Worm (Caenorhabditis elegans): Measurements from ENCODE around the gene C24A8.5.

Gene C24A8.5

DNA sequence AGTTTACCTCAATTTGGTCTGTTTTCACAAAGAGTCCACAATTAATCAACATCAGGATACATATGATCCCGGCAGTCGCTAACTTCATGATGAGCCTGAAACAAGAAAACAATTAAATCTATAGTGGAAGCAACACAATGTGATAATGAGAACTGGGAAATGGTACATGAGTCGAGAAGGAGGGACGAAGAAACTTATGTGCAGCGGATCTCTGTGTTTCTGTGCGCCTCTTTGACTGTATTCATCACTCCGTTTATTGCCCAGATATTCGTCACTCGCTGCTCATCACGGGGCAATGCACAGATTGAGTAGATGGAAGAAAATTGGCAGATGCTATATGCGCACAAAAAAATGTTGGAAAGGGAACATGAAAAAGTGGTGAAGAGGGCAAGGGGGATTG is 37.5 kb upstream of the C24A8.5 start, which contains the start of gene R160.3:
R160.3 (minus strand) TSS at position 101 of the 400 bp plus-strand sequence.
- no peak for TF ChIP-seq lin-40 (tag; optimal IDR thresholded peaks at IDR 0.05)
- TF ChIP-seq ceh-58 (GFP tag; IDR thresholded peaks at IDR 0.05) = no peak
- TF ChIP-seq Y67H2A.10 (GFP tag; conservative IDR thresholded peaks at IDR 0.05) = no peak
- no peak for TF ChIP-seq B0019.2 (GFP tag; conservative IDR thresholded peaks at IDR 0.05)
- TF ChIP-seq egl-18 (GFP tag; IDR thresholded peaks at IDR 0.05) = no peak
- TF ChIP-seq ztf-25 (GFP tag; IDR thresholded peaks at IDR 0.05) = no peak
- TF ChIP-seq die-1 (tag; optimal IDR thresholded peaks at IDR 0.05) = no peak
- TF ChIP-seq bed-1 (GFP tag; IDR thresholded peaks at IDR 0.05) = no peak
- no peak for TF ChIP-seq tlf-1 (GFP tag; optimal IDR thresholded peaks at IDR 0.05)
- TF ChIP-seq nhr-27 (tag; optimal IDR thresholded peaks at IDR 0.05) = no peak
- no peak for TF ChIP-seq snpc-1.1 (tag; optimal IDR thresholded peaks at IDR 0.05; ENCODE audit: insufficient read depth)
- TF ChIP-seq akir-1 (GFP tag; optimal IDR thresholded peaks at IDR 0.05) = no peak
- TF ChIP-seq egl-44 (GFP tag; IDR thresholded peaks at IDR 0.05) = no peak
- TF ChIP-seq mxl-1 (tag; optimal IDR thresholded peaks at IDR 0.05) = no peak
- no peak for TF ChIP-seq efl-1 (GFP tag; optimal IDR thresholded peaks at IDR 0.05)
- TF ChIP-seq attf-6 (GFP tag; IDR thresholded peaks at IDR 0.05) = no peak
- TF ChIP-seq ama-1 (optimal IDR thresholded peaks at IDR 0.05) = no peak
- no peak for TF ChIP-seq ama-1 (GFP tag; optimal IDR thresholded peaks at IDR 0.05)

- TF ChIP-seq egrh-3 (GFP tag; IDR thresholded peaks at IDR 0.05) (no peak), F49E8.2 (tag; optimal IDR thresholded peaks at IDR 0.05; ENCODE audit: insufficient read depth) (no peak), efl-1 (GFP tag; optimal IDR thresholded peaks at IDR 0.05) (no peak), nfyb-1 (GFP tag; IDR thresholded peaks at IDR 0.05) (no peak), lag-1 (GFP tag; IDR thresholded peaks at IDR 0.05) (no peak), lin-40 (tag; optimal IDR thresholded peaks at IDR 0.05) (no peak), hmg-1.2 (GFP tag; IDR thresholded peaks at IDR 0.05) (no peak), F39B2.1 (GFP tag; IDR thresholded peaks at IDR 0.05) (no peak), hrde-1 (tag; optimal IDR thresholded peaks at IDR 0.05; ENCODE audit: borderline replicate concordance) (no peak), athp-1 (tag; optimal IDR thresholded peaks at IDR 0.05) (no peak), sptf-2 (GFP tag; optimal IDR thresholded peaks at IDR 0.05) (no peak), let-607 (tag; optimal IDR thresholded peaks at IDR 0.05) (no peak), T07F8.4 (tag; optimal IDR thresholded peaks at IDR 0.05) (no peak), ztf-25 (GFP tag; IDR thresholded peaks at IDR 0.05) (no peak), unc-62 (GFP tag; optimal IDR thresholded peaks at IDR 0.05) (no peak), F37B4.10 (GFP tag; IDR thresholded peaks at IDR 0.05) (no peak), ama-1 (optimal IDR thresholded peaks at IDR 0.05) (no peak), ama-1 (GFP tag; optimal IDR thresholded peaks at IDR 0.05) (no peak), attf-6 (GFP tag; IDR thresholded peaks at IDR 0.05) (no peak)
Measured at ce11 chrX:4364877-4365276, 36.2 kb upstream of the C24A8.5 start, which contains the start of gene F14H12.8. TSS of gene F14H12.8 (minus strand) at chrX:4364977.

DNA sequence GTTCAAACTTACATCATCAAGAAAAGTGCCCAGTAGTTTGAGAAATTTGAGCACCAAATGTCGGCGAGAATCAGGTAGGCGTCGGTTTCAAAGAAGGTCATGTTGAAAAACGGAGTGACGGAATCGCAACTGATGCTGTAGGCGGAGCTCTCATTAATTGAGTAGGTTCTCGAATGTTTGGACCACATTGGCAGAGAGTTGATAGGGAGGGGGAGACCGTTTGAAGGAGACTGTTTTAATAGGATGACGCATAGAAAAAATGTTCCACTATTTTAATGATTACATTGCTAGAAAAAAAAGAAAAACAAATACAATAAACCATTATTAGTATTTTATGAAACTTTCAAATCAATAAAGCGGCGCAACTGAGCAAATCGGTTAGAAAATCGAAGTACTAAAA is 34.5 kb upstream of the C24A8.5 start, which contains the start of gene F14H12.17:
F14H12.17 (minus strand) TSS at position 101 of the 400 bp plus-strand sequence.
- TF ChIP-seq ztf-6 (GFP tag; IDR thresholded peaks at IDR 0.05) = no peak
- no peak for TF ChIP-seq athp-1 (tag; optimal IDR thresholded peaks at IDR 0.05)
- no peak for TF ChIP-seq nhr-179 (tag; optimal IDR thresholded peaks at IDR 0.05)
- TF ChIP-seq ceh-27 (GFP tag; optimal IDR thresholded peaks at IDR 0.05) = no peak
- no peak for TF ChIP-seq tbx-9 (tag; optimal IDR thresholded peaks at IDR 0.05; ENCODE audit: borderline replicate concordance)
- no peak for TF ChIP-seq F23B12.7 (tag; optimal IDR thresholded peaks at IDR 0.05; ENCODE audit: insufficient read depth)

Data from whole organism, young adult.